Fruit fly (Drosophila melanogaster) whole organism, embryonic: ENCODE data around the gene sick.
A peak's percentile ranks its signal among the peaks of the same experiment; 100 is the strongest.

Experiments
- Atf-2 ChIP-seq: fragments of 200-800 bp; sonication (Bioruptor generic); optimal IDR thresholded peaks from 2 replicates; lab custom pipeline; 2016; ENCODE audit warnings: missing biosample characterization, missing genetic modification characterization
- BEAF-32 ChIP-seq: fragments of 200-800 bp; sonication (Bioruptor generic); optimal IDR thresholded peaks from 3 replicates; lab custom pipeline; 2017; ENCODE audit warnings: missing biosample characterization, missing genetic modification characterization, mild to moderate bottlenecking, moderate library complexity, missing genetic modification reagents
- CG10209 ChIP-seq: fragments of 200-800 bp; sonication (Bioruptor generic); optimal IDR thresholded peaks from 3 replicates; lab custom pipeline; 2017; ENCODE audit warnings: missing biosample characterization, mild to moderate bottlenecking, missing genetic modification characterization, missing genetic modification reagents
- CG10274 ChIP-seq: fragments of 200-800 bp; sonication (Bioruptor generic); optimal IDR thresholded peaks from 3 replicates; lab custom pipeline; 2017; ENCODE audit warnings: missing biosample characterization, mild to moderate bottlenecking, missing genetic modification characterization
- CG11504 ChIP-seq: fragments of 200-800 bp; sonication (Bioruptor generic); optimal IDR thresholded peaks from 3 replicates; lab custom pipeline; 2019; ENCODE audit warnings: missing biosample characterization, mild to moderate bottlenecking, missing genetic modification characterization, moderate library complexity
- CG14050 ChIP-seq: fragments of 200-800 bp; sonication (Bioruptor generic); IDR thresholded peaks from 3 replicates; pipeline ENCODE4 v1.3.6; 2022; ENCODE audit warnings: missing biosample characterization, missing genetic modification characterization
- CG14667 ChIP-seq: fragments of 200-800 bp; sonication (Bioruptor generic); IDR thresholded peaks from 2 replicates; pipeline ENCODE4 v1.3.6; 2022; ENCODE audit warnings: missing biosample characterization, missing genetic modification characterization
- CG15601 ChIP-seq: fragments of 200-800 bp; sonication (Bioruptor generic); optimal IDR thresholded peaks from 3 replicates; lab custom pipeline; 2019; ENCODE audit warnings: missing biosample characterization, mild to moderate bottlenecking, missing genetic modification characterization, moderate library complexity
- CG16813 ChIP-seq: fragments of 200-800 bp; sonication (Bioruptor generic); IDR thresholded peaks from 3 replicates; pipeline ENCODE4 v1.3.6; 2022; ENCODE audit warnings: missing biosample characterization, missing genetic modification characterization; ENCODE audit not compliant: partially characterized antibody
- CG17361 ChIP-seq: fragments of 200-800 bp; sonication (Bioruptor generic); IDR thresholded peaks from 3 replicates; pipeline ENCODE4 v1.3.6; 2022; ENCODE audit warnings: missing biosample characterization, missing genetic modification characterization
- CG18011 ChIP-seq: fragments of 200-800 bp; sonication (Bioruptor generic); optimal IDR thresholded peaks from 2 replicates; lab custom pipeline; 2017; ENCODE audit warnings: missing biosample characterization, missing genetic modification characterization, mild to moderate bottlenecking, moderate library complexity, missing genotype
- CG18262 ChIP-seq: fragments of 200-800 bp; optimal IDR thresholded peaks from 3 replicates; lab custom pipeline; 2019; ENCODE audit warnings: missing biosample characterization, mild to moderate bottlenecking, missing genetic modification characterization, moderate library complexity
- CG33213 ChIP-seq: fragments of 200-800 bp; sonication (Bioruptor generic); optimal IDR thresholded peaks from 3 replicates; lab custom pipeline; 2016; ENCODE audit warnings: missing biosample characterization, missing genetic modification characterization
- CG3995 ChIP-seq: fragments of 200-800 bp; sonication (Bioruptor generic); optimal IDR thresholded peaks from 3 replicates; lab custom pipeline; 2016; ENCODE audit warnings: missing biosample characterization, missing genetic modification characterization
- CG4707 ChIP-seq: fragments of 200-800 bp; sonication (Bioruptor generic); optimal IDR thresholded peaks from 2 replicates; lab custom pipeline; 2018; ENCODE audit warnings: missing biosample characterization, mild to moderate bottlenecking, missing genetic modification characterization, moderate library complexity
- CG6254 ChIP-seq: fragments of 200-800 bp; sonication (Bioruptor generic); optimal IDR thresholded peaks from 3 replicates; lab custom pipeline; 2017; ENCODE audit warnings: mild to moderate bottlenecking, missing biosample characterization, missing genetic modification reagents, missing genetic modification characterization
- CG8290 ChIP-seq, 3 experiments: fragments of 200-800 bp; sonication (Bioruptor generic); optimal IDR thresholded peaks; 2 replicates each; lab custom pipeline; 2016 to 2019; ENCODE audit warnings: missing biosample characterization in 3 of 3, missing genetic modification characterization in 3 of 3, mild to moderate bottlenecking in 2 of 3, moderate library complexity in 1 of 3
- D19A ChIP-seq: fragments of 200-800 bp; optimal IDR thresholded peaks from 3 replicates; lab custom pipeline; 2019; ENCODE audit warnings: missing biosample characterization, mild to moderate bottlenecking, missing genetic modification characterization, moderate library complexity
- Dip2 ChIP-seq: fragments of 200-800 bp; sonication (Bioruptor generic); IDR thresholded peaks from 2 replicates; pipeline ENCODE4 v1.3.6; 2022; ENCODE audit warnings: missing biosample characterization, missing genetic modification characterization
- Ets65A ChIP-seq: fragments of 200-800 bp; sonication (Bioruptor generic); peaks from one replicate; lab custom pipeline; 2016; ENCODE audit warnings: missing biosample characterization, missing genetic modification characterization
- Gug ChIP-seq: fragments of 200-800 bp; sonication (Bioruptor generic); IDR thresholded peaks from 4 replicates; pipeline ENCODE4 v1.3.6; 2022; ENCODE audit warnings: missing biosample characterization, missing genetic modification characterization
- H15 ChIP-seq: fragments of 200-800 bp; sonication (Bioruptor generic); IDR thresholded peaks from 3 replicates; pipeline ENCODE4 v1.3.6; 2022; ENCODE audit warnings: missing biosample characterization, missing genetic modification characterization
- NC2β ChIP-seq: fragments of 200-800 bp; sonication (Bioruptor generic); optimal IDR thresholded peaks from 2 replicates; lab custom pipeline; 2016; ENCODE audit warnings: missing biosample characterization, missing genetic modification characterization
- Usf ChIP-seq: fragments of 200-800 bp; sonication (Bioruptor generic); optimal IDR thresholded peaks from 2 replicates; lab custom pipeline; 2017; ENCODE audit warnings: missing genotype, missing biosample characterization, missing genetic modification characterization
- al ChIP-seq: fragments of 200-800 bp; sonication (Bioruptor generic); IDR thresholded peaks from 2 replicates; pipeline ENCODE4 v1.3.6; 2022; ENCODE audit warnings: missing biosample characterization, missing genetic modification characterization
- cad ChIP-seq: fragments of >200 bp; optimal IDR thresholded peaks from 2 replicates; lab custom pipeline; 2017; ENCODE audit warnings: missing biosample characterization, missing genetic modification characterization
- corto ChIP-seq: fragments of 200-800 bp; sonication (Bioruptor generic); optimal IDR thresholded peaks from 2 replicates; lab custom pipeline; 2016; ENCODE audit warnings: missing biosample characterization, mild to moderate bottlenecking, missing genetic modification characterization, moderate library complexity
- crc ChIP-seq: fragments of 200-800 bp; sonication (Bioruptor generic); optimal IDR thresholded peaks from 2 replicates; lab custom pipeline; 2016; ENCODE audit warnings: missing biosample characterization, missing genetic modification characterization
- crol ChIP-seq: fragments of 200-800 bp; sonication (Bioruptor generic); IDR thresholded peaks from 2 replicates; pipeline ENCODE4 v1.3.6; 2022; ENCODE audit warnings: missing biosample characterization, missing genetic modification characterization
- crp ChIP-seq, 2 experiments: fragments of 200-800 bp; sonication (Bioruptor generic); optimal IDR thresholded peaks; 2 replicates in 1 of 2; 3 replicates in 1 of 2; lab custom pipeline; 2017; ENCODE audit warnings: missing biosample characterization in 2 of 2, missing genetic modification characterization in 2 of 2, mild to moderate bottlenecking in 1 of 2, moderate library complexity in 1 of 2
- dmrt99B ChIP-seq: fragments of 200-800 bp; sonication (Bioruptor generic); optimal IDR thresholded peaks from 2 replicates; lab custom pipeline; 2018; ENCODE audit warnings: missing biosample characterization, mild to moderate bottlenecking, missing genetic modification characterization, moderate library complexity
- emc ChIP-seq: fragments of 200-800 bp; sonication (Bioruptor generic); optimal IDR thresholded peaks from 2 replicates; lab custom pipeline; 2016; ENCODE audit warnings: missing biosample characterization, missing genetic modification characterization
- ewg ChIP-seq: fragments of 200-800 bp; sonication (Bioruptor generic); optimal IDR thresholded peaks from 3 replicates; lab custom pipeline; 2017; ENCODE audit warnings: mild to moderate bottlenecking, missing biosample characterization, missing genetic modification reagents, missing genetic modification characterization
- exex ChIP-seq: fragments of 200-800 bp; sonication (Bioruptor generic); optimal IDR thresholded peaks from 4 replicates; lab custom pipeline; 2018; ENCODE audit warnings: missing biosample characterization, mild to moderate bottlenecking, missing genetic modification characterization, moderate library complexity
- gem ChIP-seq: fragments of 200-800 bp; sonication (Bioruptor generic); optimal IDR thresholded peaks from 2 replicates; lab custom pipeline; 2019; ENCODE audit warnings: missing biosample characterization, mild to moderate bottlenecking, missing genetic modification characterization, moderate library complexity
- grau ChIP-seq: fragments of 200-800 bp; optimal IDR thresholded peaks from 3 replicates; lab custom pipeline; 2019; ENCODE audit warnings: missing biosample characterization, mild to moderate bottlenecking, missing genetic modification characterization, moderate library complexity
- gsb ChIP-seq: fragments of 200-800 bp; sonication (Bioruptor generic); IDR thresholded peaks from 2 replicates; pipeline ENCODE4 v1.3.6; 2022; ENCODE audit warnings: missing biosample characterization, missing genetic modification characterization
- hkb ChIP-seq, 2 experiments: fragments of 200-800 bp in 1 of 2; fragments of >200 bp in 1 of 2; sonication (Bioruptor generic) in 1 of 2; IDR thresholded peaks in 1 of 2; optimal IDR thresholded peaks in 1 of 2; 2 replicates each; pipeline versions ENCODE4 v1.3.6 to Lab custom; 2017 to 2022; ENCODE audit warnings: missing biosample characterization in 1 of 2, missing genetic modification characterization in 1 of 2
- lmd ChIP-seq: fragments of 200-800 bp; sonication (Bioruptor generic); IDR thresholded peaks from 2 replicates; pipeline ENCODE4 v1.3.6; 2022; ENCODE audit warnings: missing biosample characterization, missing genetic modification characterization
- lola ChIP-seq, 3 experiments: fragments of >200 bp in 2 of 3; fragments of 200-800 bp in 1 of 3; sonication (Bioruptor generic) in 1 of 3; optimal IDR thresholded peaks; 2 replicates each; lab custom pipeline; 2017 to 2019; ENCODE audit warnings: missing biosample characterization in 3 of 3, missing genetic modification characterization in 3 of 3, mild to moderate bottlenecking in 1 of 3, moderate library complexity in 1 of 3
- mirr ChIP-seq: fragments of 200-800 bp; sonication (Bioruptor generic); optimal IDR thresholded peaks from 3 replicates; lab custom pipeline; 2018; ENCODE audit warnings: missing biosample characterization, mild to moderate bottlenecking, missing genetic modification characterization
- oc ChIP-seq: fragments of 200-800 bp; sonication (Bioruptor generic); optimal IDR thresholded peaks from 2 replicates; lab custom pipeline; 2018; ENCODE audit warnings: missing biosample characterization, mild to moderate bottlenecking, missing genetic modification characterization, moderate library complexity
- org-1 ChIP-seq: fragments of 200-800 bp; sonication (Bioruptor generic); optimal IDR thresholded peaks from 2 replicates; lab custom pipeline; 2017; ENCODE audit warnings: missing biosample characterization, missing genetic modification characterization
- sens ChIP-seq: fragments of 200-800 bp; sonication (Bioruptor generic); peaks from one replicate; lab custom pipeline; 2016; ENCODE audit warnings: missing biosample characterization, missing genetic modification characterization
- sob ChIP-seq: fragments of 200-800 bp; sonication (Bioruptor generic); IDR thresholded peaks from 2 replicates; pipeline ENCODE4 v1.3.6; 2022; ENCODE audit warnings: missing biosample characterization, missing genetic modification characterization
- sqz ChIP-seq: fragments of 200-800 bp; sonication (Bioruptor generic); optimal IDR thresholded peaks from 3 replicates; lab custom pipeline; 2018; ENCODE audit warnings: missing biosample characterization, mild to moderate bottlenecking, missing genetic modification characterization
- tap ChIP-seq: fragments of 200-800 bp; optimal IDR thresholded peaks from 3 replicates; lab custom pipeline; 2019; ENCODE audit warnings: missing biosample characterization, mild to moderate bottlenecking, missing genetic modification characterization, moderate library complexity
- wek ChIP-seq: fragments of 200-800 bp; sonication (Bioruptor generic); optimal IDR thresholded peaks from 3 replicates; lab custom pipeline; 2018; ENCODE audit warnings: missing biosample characterization, mild to moderate bottlenecking, missing genetic modification characterization, moderate library complexity

The sick gene

DNA sequence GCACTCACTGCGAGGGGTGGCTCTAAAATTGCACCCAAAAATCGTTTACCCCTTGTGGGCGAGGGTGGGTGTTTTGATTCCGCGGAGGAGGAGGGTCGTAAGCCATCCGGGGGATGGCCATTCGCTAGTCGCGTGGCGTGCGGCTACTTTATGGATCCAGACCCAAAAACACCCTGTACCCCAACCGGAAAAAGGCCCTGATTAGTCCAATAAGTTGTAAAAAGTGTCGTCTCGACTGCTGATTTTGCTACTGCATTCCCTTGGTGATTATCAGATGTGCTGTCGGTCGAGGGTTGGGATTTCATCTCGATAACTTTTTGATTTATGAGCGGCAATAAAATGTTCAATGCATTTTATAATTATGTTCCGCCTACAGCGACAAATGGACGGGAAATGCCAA lies 35.2 kb downstream of the sick start (continued):
- TF ChIP-seq exex (tag; lab: Kevin White, UChicago) (no peak), corto (GFP tag; lab: Kevin White, UChicago) (no peak), lmd (GFP tag; lab: Robert Waterston, UW) (no peak), ewg (GFP tag; lab: Kevin White, UChicago) (no peak), Dip2 (GFP tag; lab: Robert Waterston, UW) (no peak), emc (GFP tag; lab: Kevin White, UChicago) (no peak), crc (GFP tag; lab: Kevin White, UChicago) (no peak)

DNA sequence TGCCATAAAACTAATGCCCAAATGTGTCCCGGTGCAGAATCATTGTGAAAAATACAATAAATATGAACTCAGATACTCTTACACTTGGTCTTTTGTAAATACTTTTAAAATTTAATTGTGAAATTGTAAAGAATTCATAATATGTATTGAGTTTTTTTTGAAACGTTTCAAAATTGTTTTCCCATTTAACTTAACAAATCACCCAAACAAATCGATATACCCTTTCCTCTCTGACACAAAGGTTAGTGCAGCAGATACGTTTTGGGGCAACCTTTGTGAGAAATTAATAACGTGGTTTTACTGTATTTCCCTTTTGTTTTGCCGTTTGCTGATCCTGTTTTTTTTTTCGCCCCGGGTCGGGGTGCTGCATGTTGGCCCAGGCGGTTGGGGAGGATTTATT lies 39.0 kb downstream of the sick start:
- peak; percentile 27 for TF ChIP-seq gem (tag; lab: Kevin White, UChicago)
- no peak for TF ChIP-seq NC2β
- peak; percentile 20 for TF ChIP-seq sqz
- no peak for TF ChIP-seq org-1 (GFP tag; lab: Kevin White, UChicago)
- peak; percentile 1 for TF ChIP-seq tap (tag; lab: Kevin White, UChicago)
- no peak for TF ChIP-seq wek (GFP tag; lab: Kevin White, UChicago)
- peak; percentile 79 for TF ChIP-seq D19A (tag; lab: Kevin White, UChicago)
- TF ChIP-seq CG11504 (tag; lab: Kevin White, UChicago): peak; percentile 45
- TF ChIP-seq dmrt99B (tag; lab: Kevin White, UChicago): peak; percentile 4
- no peak for TF ChIP-seq CG16813 (GFP tag; lab: Robert Waterston, UW)
- no peak for TF ChIP-seq Atf-2 (GFP tag; lab: Kevin White, UChicago)
- TF ChIP-seq grau (tag; lab: Kevin White, UChicago): peak; percentile 17
- TF ChIP-seq oc: peak; percentile 59
- peak; percentile 34 for TF ChIP-seq Ets65A (GFP tag; lab: Kevin White, UChicago)
- TF ChIP-seq sob: no peak
- no peak for TF ChIP-seq cad (GFP tag; lab: Kevin White, UChicago)
- peak; percentile 61 for TF ChIP-seq sens
- TF ChIP-seq, all 482 proteins: peak for 10

DNA sequence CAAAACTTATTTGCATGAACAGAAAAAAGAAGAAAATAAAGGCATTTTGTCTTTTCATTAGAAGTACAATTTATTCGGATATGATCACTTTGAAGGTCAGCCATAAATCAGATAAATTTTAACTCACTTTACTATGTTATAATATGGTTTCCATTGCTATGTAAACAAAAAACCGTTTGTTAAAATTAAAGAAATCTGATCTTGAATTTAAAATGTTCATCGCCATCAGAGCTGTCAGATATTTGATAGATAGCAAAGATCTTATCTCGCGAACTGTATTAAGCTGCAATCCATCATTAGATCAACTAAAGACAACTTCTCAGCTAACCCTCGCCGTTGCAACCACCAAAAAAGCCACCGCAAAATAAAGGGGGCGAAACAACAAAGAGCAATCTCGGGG lies 40.1 kb downstream of the sick start:
- TF ChIP-seq Usf (GFP tag; lab: Kevin White, UChicago) (no peak), CG15601 (tag; lab: Kevin White, UChicago) (no peak), gsb (no peak), CG8290 (GFP tag; optimal IDR thresholded peaks at IDR 0.05; lab: Kevin White, UChicago) (no peak), CG8290 (tag; optimal IDR thresholded peaks at IDR 0.05; lab: Kevin White, UChicago) (no peak), CG14667 (no peak), CG14050 (GFP tag; lab: Robert Waterston, UW) (no peak), CG18011 (GFP tag; lab: Kevin White, UChicago) (no peak), crol (no peak), sens (peak; percentile 57), CG6254 (no peak), CG18262 (tag; lab: Kevin White, UChicago) (peak; percentile 8), Gug (GFP tag; lab: Robert Waterston, UW) (no peak), CG10209 (no peak), CG10274 (GFP tag; lab: Kevin White, UChicago) (no peak), hkb (optimal IDR thresholded peaks at IDR 0.05; lab: Kevin White, UChicago) (peak; percentile 66), hkb (GFP tag; IDR thresholded peaks at IDR 0.05; lab: Robert Waterston, UW) (no peak), CG17361 (GFP tag; lab: Robert Waterston, UW) (no peak), Ets65A (GFP tag; lab: Kevin White, UChicago) (peak; percentile 71), crp (GFP tag; optimal IDR thresholded peaks at IDR 0.05; lab: Kevin White, UChicago) (no peak), H15 (GFP tag; lab: Robert Waterston, UW) (no peak), CG4707 (GFP tag; lab: Kevin White, UChicago) (no peak), al (no peak), lola (GFP tag; optimal IDR thresholded peaks at IDR 0.05; lab: Kevin White, UChicago) (peak in 1 of 3 experiments; percentile 19), CG33213 (GFP tag; lab: Kevin White, UChicago) (no peak), BEAF-32 (GFP tag; lab: Kevin White, UChicago) (no peak), CG3995 (GFP tag; lab: Kevin White, UChicago) (no peak), mirr (GFP tag; lab: Kevin White, UChicago) (no peak)
